Worm (Caenorhabditis elegans) whole organism, midembryonic: Measurements from ENCODE around the gene T06D8.10.

Source experiments
- T22C8.4 ChIP-seq: fragments of 200-800 bp; sonication (Bioruptor generic); IDR thresholded peaks from 2 replicates; pipeline ENCODE4 v1.3.6; 2022; ENCODE audit warnings: missing genetic modification characterization, missing compliant biosample characterization
- cog-1 ChIP-seq: sonication (generic microtip); optimal IDR thresholded peaks from 2 replicates; lab custom pipeline; 2016; ENCODE audit warnings: missing genetic modification characterization, missing compliant biosample characterization
- flt-1 ChIP-seq: fragments of 200-800 bp; sonication (Bioruptor generic); IDR thresholded peaks from 2 replicates; pipeline ENCODE4 v1.3.6; 2022; ENCODE audit warnings: missing genetic modification characterization, missing compliant biosample characterization
- klf-2 ChIP-seq: fragments of 200-800 bp; sonication (Bioruptor generic); conservative IDR thresholded peaks from 2 replicates; pipeline ENCODE4 v1.3.6; 2022; ENCODE audit warnings: missing genetic modification reagents, missing genetic modification characterization, missing compliant biosample characterization
- med-1 ChIP-seq: sonication (generic microtip); optimal IDR thresholded peaks from 2 replicates; lab custom pipeline; 2017; ENCODE audit warnings: missing genetic modification characterization, mild to moderate bottlenecking, missing compliant biosample characterization, antibody characterized with exemption, missing genetic modification reagents; ENCODE audit not compliant: insufficient read depth
- ref-1 ChIP-seq: fragments of 200-800 bp; sonication (Bioruptor generic); conservative IDR thresholded peaks from 2 replicates; pipeline ENCODE4 v1.3.6; 2022; ENCODE audit warnings: missing genetic modification reagents, missing genetic modification characterization, missing compliant biosample characterization
- tab-1 ChIP-seq: fragments of 200-800 bp; sonication (Bioruptor generic); IDR thresholded peaks from 2 replicates; pipeline ENCODE4 v1.3.6; 2022; ENCODE audit warnings: missing genetic modification characterization, missing compliant biosample characterization
- ztf-23 ChIP-seq: fragments of 200-800 bp; sonication (Bioruptor generic); IDR thresholded peaks from 2 replicates; pipeline ENCODE4 v1.3.6; 2022; ENCODE audit warnings: missing genetic modification reagents, missing genetic modification characterization, missing compliant biosample characterization
- ztf-29 ChIP-seq: fragments of 200-800 bp; sonication (Bioruptor generic); IDR thresholded peaks from 2 replicates; pipeline ENCODE4 v1.3.6; 2022; ENCODE audit warnings: missing genetic modification reagents, missing genetic modification characterization, missing compliant biosample characterization

DNA sequence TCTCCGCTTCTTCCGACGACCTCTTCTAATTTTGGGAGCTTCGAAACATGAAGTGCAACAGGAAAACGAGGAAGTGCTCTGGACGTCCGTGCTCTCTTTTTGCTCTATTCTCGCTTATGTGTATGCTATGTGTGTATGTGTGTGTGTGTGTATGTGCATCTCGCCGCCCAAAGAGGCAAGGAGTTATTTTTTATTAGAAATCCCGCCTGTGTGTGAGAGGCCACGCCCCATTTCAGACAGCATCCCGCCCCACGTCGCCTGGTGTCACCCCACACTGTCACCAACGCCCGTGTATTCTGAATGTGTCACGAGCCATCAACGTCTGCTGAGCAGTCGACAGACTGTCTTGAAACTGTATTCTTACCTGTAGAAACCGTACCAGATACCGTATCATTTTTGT, 8.2 kb upstream of the T06D8.10 start, which contains the start of gene T05B9.2:
- TF ChIP-seq med-1 (no peak), ref-1 (GFP tag; lab: Robert Waterston, UW) (no peak), cog-1 (tag; lab: Kevin White, UChicago) (no peak), ztf-29 (no peak), tab-1 (no peak), flt-1 (GFP tag; lab: Robert Waterston, UW) (no peak), ztf-23 (GFP tag; lab: Robert Waterston, UW) (no peak), klf-2 (no peak), T22C8.4 (GFP tag; lab: Robert Waterston, UW) (no peak)
